Worm (Caenorhabditis elegans): ENCODE measurements around the gene Y37H2A.13.

ce11 chrV:18106055-18106454 is 36.6 kb upstream of the Y37H2A.13 start:
- no peak for TF ChIP-seq lsy-2 (tag; optimal IDR thresholded peaks at IDR 0.05)
- TF ChIP-seq elt-1 (tag; optimal IDR thresholded peaks at IDR 0.05; ENCODE audit: borderline replicate concordance, insufficient read depth), result no peak
- TF ChIP-seq mep-1 (tag; optimal IDR thresholded peaks at IDR 0.05), result no peak
- no peak for TF ChIP-seq pha-4 (tag; optimal IDR thresholded peaks at IDR 0.05)
- TF ChIP-seq snpc-4 (tag; optimal IDR thresholded peaks at IDR 0.05), result no peak
- no peak for TF ChIP-seq mab-5 (tag; optimal IDR thresholded peaks at IDR 0.05)
- TF ChIP-seq lin-13 (tag; optimal IDR thresholded peaks at IDR 0.05), result no peak
- TF ChIP-seq ztf-11 (tag; optimal IDR thresholded peaks at IDR 0.05), result no peak
- TF ChIP-seq ceh-39 (tag; optimal IDR thresholded peaks at IDR 0.05), result no peak
- TF ChIP-seq M03D4.4 (tag; optimal IDR thresholded peaks at IDR 0.05), result no peak
- TF ChIP-seq nhr-76 (tag; optimal IDR thresholded peaks at IDR 0.05), result no peak
- TF ChIP-seq nhr-237 (tag; optimal IDR thresholded peaks at IDR 0.05), result no peak
